Worm (Caenorhabditis elegans) whole organism, L4 larva: ENCODE measurements around the gene eat-3.

ENCODE experiments used
- D1046.2 ChIP-seq: fragments of 200-800 bp; sonication (Bioruptor generic); IDR thresholded peaks from 2 replicates; pipeline ENCODE4 v1.3.6; 2022; ENCODE audit warnings: missing genetic modification characterization, missing compliant biosample characterization
- F10B5.3 ChIP-seq: sonication (generic microtip); optimal IDR thresholded peaks from 2 replicates; lab custom pipeline; 2016; ENCODE audit warnings: mild to moderate bottlenecking, missing genetic modification characterization, missing compliant biosample characterization
- F49E8.2 ChIP-seq: sonication (generic microtip); optimal IDR thresholded peaks from 2 replicates; lab custom pipeline; 2016; ENCODE audit warnings: missing compliant biosample characterization, mild to moderate bottlenecking, missing genetic modification characterization, borderline replicate concordance
- R02D3.7 ChIP-seq: fragments of 150-350 bp; sonication (generic microtip); optimal IDR thresholded peaks from 3 replicates; lab custom pipeline; 2014; ENCODE audit warnings: missing biosample characterization, missing genetic modification characterization
- Y105C5A.15 ChIP-seq: fragments of 200-800 bp; sonication (Bioruptor generic); IDR thresholded peaks from 2 replicates; pipeline ENCODE4 v1.3.6; 2022; ENCODE audit warnings: missing genetic modification characterization, missing compliant biosample characterization
- Y5F2A.4 ChIP-seq: fragments of 200-800 bp; sonication (Bioruptor generic); optimal IDR thresholded peaks from 2 replicates; lab custom pipeline; 2018; ENCODE audit warnings: mild to moderate bottlenecking, missing genetic modification characterization, missing compliant biosample characterization
- Y75B8A.6 ChIP-seq: fragments of 200-800 bp; sonication (Bioruptor generic); IDR thresholded peaks from 2 replicates; pipeline ENCODE4 v1.3.6; 2022; ENCODE audit warnings: missing genetic modification reagents, missing genetic modification characterization, missing compliant biosample characterization
- ZK337.2 ChIP-seq: fragments of 200-800 bp; sonication (Bioruptor generic); IDR thresholded peaks from 2 replicates; pipeline ENCODE4 v1.3.6; 2022; ENCODE audit warnings: missing genetic modification reagents, missing genetic modification characterization, missing compliant biosample characterization
- aha-1 ChIP-seq: fragments of 150-350 bp; peaks from one replicate; lab custom pipeline; 2014; ENCODE audit warnings: missing biosample characterization, missing genetic modification characterization
- arid-1 ChIP-seq: fragments of 200-800 bp; sonication (Bioruptor generic); conservative IDR thresholded peaks from 2 replicates; pipeline ENCODE4 v1.3.6; 2022; ENCODE audit warnings: missing genetic modification reagents, missing genetic modification characterization, missing compliant biosample characterization
- ceh-44 ChIP-seq: fragments of 200-800 bp; sonication (Bioruptor generic); IDR thresholded peaks from 2 replicates; pipeline ENCODE4 v1.3.6; 2022; ENCODE audit warnings: missing genetic modification reagents, missing genetic modification characterization, missing compliant biosample characterization
- ceh-82 ChIP-seq: sonication (generic microtip); optimal IDR thresholded peaks from 2 replicates; lab custom pipeline; 2017; ENCODE audit warnings: missing biosample characterization, missing genetic modification characterization
- cey-2 ChIP-seq: sonication (generic microtip); optimal IDR thresholded peaks from 3 replicates; lab custom pipeline; 2017; ENCODE audit warnings: missing genetic modification characterization, mild to moderate bottlenecking, missing compliant biosample characterization, antibody characterized with exemption, borderline replicate concordance; ENCODE audit not compliant: insufficient read depth
- ctbp-1 ChIP-seq: fragments of 200-800 bp; sonication (Bioruptor generic); IDR thresholded peaks from 2 replicates; pipeline ENCODE4 v1.3.6; 2022; ENCODE audit warnings: missing genetic modification reagents, missing genetic modification characterization, missing compliant biosample characterization
- daf-16 ChIP-seq, 3 experiments: sonication (generic microtip); optimal IDR thresholded peaks; 2 replicates each; lab custom pipeline; 2016 to 2017; ENCODE audit warnings: missing genetic modification characterization in 3 of 3, missing genetic modification reagents in 3 of 3, mild to moderate bottlenecking in 2 of 3, missing compliant biosample characterization in 2 of 3, missing biosample characterization in 1 of 3, moderate library complexity in 1 of 3
- daf-19 ChIP-seq: fragments of 200-800 bp; sonication (Bioruptor generic); conservative IDR thresholded peaks from 2 replicates; pipeline ENCODE4 v1.3.6; 2022; ENCODE audit warnings: missing genetic modification characterization, missing compliant biosample characterization
- daf-8 ChIP-seq: fragments of 200-800 bp; sonication (Bioruptor generic); IDR thresholded peaks from 2 replicates; pipeline ENCODE4 v1.3.6; 2022; ENCODE audit warnings: missing genetic modification characterization, missing compliant biosample characterization
- dmd-8 ChIP-seq: fragments of 200-800 bp; sonication (Bioruptor generic); IDR thresholded peaks from 2 replicates; pipeline ENCODE4 v1.3.6; 2022; ENCODE audit warnings: missing genetic modification characterization, missing compliant biosample characterization
- dmd-9 ChIP-seq: fragments of 200-800 bp; sonication (Bioruptor generic); IDR thresholded peaks from 2 replicates; pipeline ENCODE4 v1.3.6; 2022; ENCODE audit warnings: missing genetic modification reagents, missing genetic modification characterization, missing compliant biosample characterization
- dve-1 ChIP-seq: sonication (generic microtip); optimal IDR thresholded peaks from 2 replicates; lab custom pipeline; 2017; ENCODE audit warnings: antibody characterized with exemption, mild to moderate bottlenecking, missing genetic modification characterization, missing compliant biosample characterization; ENCODE audit not compliant: insufficient read depth
- egl-43 ChIP-seq: fragments of 200-800 bp; sonication (Bioruptor generic); IDR thresholded peaks from 2 replicates; pipeline ENCODE4 v1.3.6; 2022; ENCODE audit warnings: missing genetic modification reagents, missing genetic modification characterization, missing compliant biosample characterization
- fkh-10 ChIP-seq: fragments of 150-350 bp; optimal IDR thresholded peaks from 2 replicates; lab custom pipeline; 2014; ENCODE audit warnings: missing biosample characterization, missing genetic modification reagents, missing genetic modification characterization
- fos-1 ChIP-seq: fragments of 150-350 bp; optimal IDR thresholded peaks from 2 replicates; lab custom pipeline; 2014; ENCODE audit warnings: missing biosample characterization, missing genetic modification characterization
- gei-8 ChIP-seq: fragments of 200-800 bp; sonication (Bioruptor generic); optimal IDR thresholded peaks from 2 replicates; lab custom pipeline; 2018; ENCODE audit warnings: mild to moderate bottlenecking, missing genetic modification characterization, missing compliant biosample characterization
- hif-1 ChIP-seq, 2 experiments: sonication (generic microtip); optimal IDR thresholded peaks; 2 replicates each; lab custom pipeline; 2016 to 2017; ENCODE audit warnings: missing compliant biosample characterization in 2 of 2, missing genetic modification characterization in 2 of 2, missing genetic modification reagents in 2 of 2, missing genotype in 2 of 2, mild to moderate bottlenecking in 1 of 2
- hlh-11 ChIP-seq: fragments of 200-800 bp; sonication (Bioruptor generic); optimal IDR thresholded peaks from 2 replicates; lab custom pipeline; 2018; ENCODE audit warnings: mild to moderate bottlenecking, missing genetic modification characterization, missing compliant biosample characterization
- hmg-1.1 ChIP-seq: fragments of 200-800 bp; sonication (Bioruptor generic); IDR thresholded peaks from 2 replicates; pipeline ENCODE4 v1.3.6; 2022; ENCODE audit warnings: missing genetic modification reagents, missing genetic modification characterization, missing compliant biosample characterization
- lin-38 ChIP-seq: fragments of 200-800 bp; sonication (Bioruptor generic); IDR thresholded peaks from 2 replicates; pipeline ENCODE4 v1.3.6; 2022; ENCODE audit warnings: missing genetic modification reagents, missing genetic modification characterization, missing compliant biosample characterization
- lin-39 ChIP-seq: fragments of 150-350 bp; optimal IDR thresholded peaks from 2 replicates; lab custom pipeline; 2014; ENCODE audit warnings: missing biosample characterization, missing genetic modification reagents, missing genetic modification characterization
- lsy-2 ChIP-seq, 2 experiments: fragments of 150-350 bp in 1 of 2; sonication (generic microtip) in 1 of 2; optimal IDR thresholded peaks; 2 replicates each; lab custom pipeline; 2014 to 2017; ENCODE audit warnings: missing biosample characterization in 2 of 2, missing genetic modification characterization in 2 of 2
- mdl-1 ChIP-seq, 2 experiments: fragments of 150-350 bp in 1 of 2; sonication (generic microtip) in 1 of 2; optimal IDR thresholded peaks; 2 replicates each; lab custom pipeline; 2014 to 2017; ENCODE audit warnings: missing biosample characterization in 2 of 2, missing genetic modification characterization in 2 of 2
- mep-1 ChIP-seq: fragments of 150-350 bp; sonication (generic microtip); optimal IDR thresholded peaks from 3 replicates; lab custom pipeline; 2014; ENCODE audit warnings: missing biosample characterization, missing genetic modification characterization
- mes-2 ChIP-seq: sonication (generic microtip); optimal IDR thresholded peaks from 2 replicates; lab custom pipeline; 2016; ENCODE audit warnings: missing genotype, mild to moderate bottlenecking, missing genetic modification characterization, missing compliant biosample characterization; ENCODE audit not compliant: poor library complexity, severe bottlenecking
- nhr-10 ChIP-seq: fragments of 150-350 bp; optimal IDR thresholded peaks from 2 replicates; lab custom pipeline; 2014; ENCODE audit warnings: missing biosample characterization, missing genetic modification characterization
- nhr-102 ChIP-seq: sonication (generic microtip); optimal IDR thresholded peaks from 2 replicates; lab custom pipeline; 2016; ENCODE audit warnings: mild to moderate bottlenecking, missing genetic modification characterization, moderate library complexity, missing compliant biosample characterization
- nhr-25 ChIP-seq: sonication (generic microtip); optimal IDR thresholded peaks from 2 replicates; lab custom pipeline; 2017; ENCODE audit warnings: missing genetic modification characterization, mild to moderate bottlenecking, missing compliant biosample characterization, antibody characterized with exemption, moderate library complexity, borderline replicate concordance; ENCODE audit not compliant: insufficient read depth
- nhr-42 ChIP-seq: fragments of 200-800 bp; sonication (Bioruptor generic); IDR thresholded peaks from 2 replicates; pipeline ENCODE4 v1.3.6; 2022; ENCODE audit warnings: missing genetic modification characterization, missing compliant biosample characterization
- nhr-6 ChIP-seq: fragments of 150-350 bp; optimal IDR thresholded peaks from 2 replicates; lab custom pipeline; 2014; ENCODE audit warnings: missing biosample characterization, missing genetic modification characterization
- nhr-76 ChIP-seq: fragments of 150-350 bp; optimal IDR thresholded peaks from 2 replicates; lab custom pipeline; 2014; ENCODE audit warnings: missing biosample characterization, missing genetic modification characterization
- nhr-77 ChIP-seq: fragments of 150-350 bp; optimal IDR thresholded peaks from 2 replicates; lab custom pipeline; 2014; ENCODE audit warnings: missing biosample characterization, missing genetic modification characterization
- php-3 ChIP-seq: fragments of 200-800 bp; sonication (Bioruptor generic); IDR thresholded peaks from 2 replicates; pipeline ENCODE4 v1.3.6; 2022; ENCODE audit warnings: missing genetic modification reagents, missing genetic modification characterization, missing compliant biosample characterization
- pqm-1 ChIP-seq: sonication (generic microtip); optimal IDR thresholded peaks from 2 replicates; lab custom pipeline; 2017; ENCODE audit warnings: missing biosample characterization, missing genetic modification characterization
- rbr-2 ChIP-seq: sonication (generic microtip); optimal IDR thresholded peaks from 2 replicates; lab custom pipeline; 2016; ENCODE audit warnings: missing genotype, missing genetic modification characterization, missing compliant biosample characterization
- saeg-2 ChIP-seq: fragments of 200-800 bp; sonication (Bioruptor generic); IDR thresholded peaks from 2 replicates; pipeline ENCODE4 v1.3.6; 2022; ENCODE audit warnings: missing genetic modification reagents, missing genetic modification characterization, missing compliant biosample characterization
- sdz-12 ChIP-seq: fragments of 200-800 bp; sonication (Bioruptor generic); optimal IDR thresholded peaks from 2 replicates; lab custom pipeline; 2018; ENCODE audit warnings: mild to moderate bottlenecking, missing genetic modification characterization, missing compliant biosample characterization
- spr-1 ChIP-seq: sonication (generic microtip); optimal IDR thresholded peaks from 2 replicates; lab custom pipeline; 2016; ENCODE audit warnings: mild to moderate bottlenecking, missing genetic modification characterization, missing compliant biosample characterization
- spr-3 ChIP-seq: fragments of 200-800 bp; sonication (Bioruptor generic); optimal IDR thresholded peaks from 2 replicates; lab custom pipeline; 2018; ENCODE audit warnings: mild to moderate bottlenecking, missing genetic modification characterization, missing compliant biosample characterization
- tag-97 ChIP-seq: fragments of 200-800 bp; sonication (Bioruptor generic); IDR thresholded peaks from 2 replicates; pipeline ENCODE4 v1.3.6; 2022; ENCODE audit warnings: missing genetic modification characterization, missing compliant biosample characterization
- unc-130 ChIP-seq: sonication (generic microtip); optimal IDR thresholded peaks from 2 replicates; lab custom pipeline; 2016; ENCODE audit warnings: missing genetic modification reagents, missing genetic modification characterization, missing compliant biosample characterization
- unc-39 ChIP-seq: sonication (generic microtip); optimal IDR thresholded peaks from 2 replicates; lab custom pipeline; 2017; ENCODE audit warnings: missing biosample characterization, missing genetic modification characterization

The eat-3 gene

ce11 chrII:9324824-9325351 is at the start of gene eat-3:
Gene eat-3 (plus strand): TSS chrII:9324874.
- TF ChIP-seq F10B5.3 (no peak), lsy-2 (tag; optimal IDR thresholded peaks at IDR 0.05; lab: Kevin White, UChicago) (peak in 1 of 2 experiments; percentile 59), unc-39 (tag; lab: Kevin White, UChicago) (no peak), saeg-2 (GFP tag; lab: Robert Waterston, UW) (no peak), dmd-8 (no peak), tag-97 (GFP tag; lab: Robert Waterston, UW) (no peak), aha-1 (tag; lab: Kevin White, UChicago) (peak; percentile 70), mep-1 (tag; lab: Kevin White, UChicago) (peak; percentile 42), pqm-1 (tag; lab: Kevin White, UChicago) (no peak), ceh-82 (tag; lab: Kevin White, UChicago) (no peak), daf-8 (GFP tag; lab: Robert Waterston, UW) (no peak), gei-8 (GFP tag; lab: Kevin White, UChicago) (no peak), spr-1 (tag; lab: Kevin White, UChicago) (no peak), spr-3 (no peak), F49E8.2 (no peak), daf-19 (GFP tag; lab: Robert Waterston, UW) (no peak), hmg-1.1 (GFP tag; lab: Robert Waterston, UW) (no peak), fos-1 (no peak), nhr-25 (no peak), sdz-12 (no peak), hif-1 (tag; optimal IDR thresholded peaks at IDR 0.05; lab: Kevin White, UChicago) (peak in 1 of 2 experiments; percentile 53), dmd-9 (GFP tag; lab: Robert Waterston, UW) (no peak), arid-1 (GFP tag; lab: Robert Waterston, UW) (no peak), egl-43 (GFP tag; lab: Robert Waterston, UW) (no peak), D1046.2 (GFP tag; lab: Robert Waterston, UW) (no peak), daf-16 (GFP tag; optimal IDR thresholded peaks at IDR 0.05; lab: Kevin White, UChicago) (no peak), daf-16 (tag; optimal IDR thresholded peaks at IDR 0.05; lab: Kevin White, UChicago) (peak; percentile 23), dve-1 (tag; lab: Kevin White, UChicago) (peak; percentile 56), mdl-1 (tag; optimal IDR thresholded peaks at IDR 0.05; lab: Kevin White, UChicago) (peak in 1 of 2 experiments; percentile 40), Y75B8A.6 (GFP tag; lab: Robert Waterston, UW) (no peak), nhr-42 (GFP tag; lab: Robert Waterston, UW) (no peak), nhr-76 (tag; lab: Kevin White, UChicago) (no peak), R02D3.7 (tag; lab: Kevin White, UChicago) (no peak), Y105C5A.15 (no peak), fkh-10 (GFP tag; lab: Kevin White, UChicago) (no peak), nhr-102 (tag; lab: Kevin White, UChicago) (no peak), php-3 (GFP tag; lab: Robert Waterston, UW) (no peak), lin-38 (GFP tag; lab: Robert Waterston, UW) (no peak), lin-39 (no peak), unc-130 (GFP tag; lab: Kevin White, UChicago) (no peak), rbr-2 (tag; lab: Kevin White, UChicago) (no peak), nhr-6 (tag; lab: Kevin White, UChicago) (peak; percentile 34), ceh-44 (no peak), mes-2 (tag; lab: Kevin White, UChicago) (peak; percentile 24), nhr-10 (tag; lab: Kevin White, UChicago) (no peak), Y5F2A.4 (GFP tag; lab: Kevin White, UChicago) (no peak), nhr-77 (tag; lab: Kevin White, UChicago) (peak; percentile 36), hlh-11 (peak; percentile 33), ZK337.2 (GFP tag; lab: Robert Waterston, UW) (no peak), ctbp-1 (0 out of 2 replicates have a peak, but pooled peaks have one; percentile 26), cey-2 (tag; lab: Kevin White, UChicago) (no peak)
